Fruit fly (Drosophila melanogaster): Measurements from ENCODE around the gene CG31266.
A peak's percentile ranks its signal among the peaks of the same experiment; 100 is the strongest.

CG31266 gene

DNA sequence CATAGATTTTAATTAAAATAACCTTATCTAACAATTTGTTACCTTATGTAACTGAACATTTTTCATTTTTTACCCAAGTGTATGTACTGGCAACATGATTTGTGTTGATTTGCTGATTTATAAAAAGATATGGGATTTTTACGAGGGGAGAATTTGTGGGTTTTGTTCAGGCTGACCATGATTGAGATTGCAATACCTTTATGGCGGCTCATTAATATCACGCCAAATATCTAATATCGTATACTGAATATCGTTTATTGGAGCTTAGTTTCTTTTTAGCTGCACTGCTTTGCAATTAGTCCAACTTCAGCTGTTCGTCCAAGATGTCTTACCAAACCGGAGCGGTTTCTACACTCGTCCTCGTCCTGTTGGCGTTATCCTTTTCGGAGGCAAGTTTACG is 1.4 kb downstream of the CG31266 start, which contains the start of gene CG31267:
Gene CG31267, plus strand, starts transcription at position 301 of the 400 bp plus-strand sequence.
- TF ChIP-seq CG10348 (GFP tag; IDR thresholded peaks at IDR 0.05) (no peak), CG4496 (GFP tag; IDR thresholded peaks at IDR 0.05) (no peak), Pif1B (GFP tag; optimal IDR thresholded peaks at IDR 0.05) (no peak), rn (GFP tag; IDR thresholded peaks at IDR 0.05) (no peak)

- TF ChIP-seq CG9948 (tag; optimal IDR thresholded peaks at IDR 0.05) (no peak), CG32121 (GFP tag; IDR thresholded peaks at IDR 0.05) (no peak), Ets98B (GFP tag; IDR thresholded peaks at IDR 0.05) (no peak), CG12605 (GFP tag; IDR thresholded peaks at IDR 0.05) (no peak), Pif1A (GFP tag; optimal IDR thresholded peaks at IDR 0.05) (no peak), CG8301 (tag; optimal IDR thresholded peaks at IDR 0.05) (no peak), CG13204 (GFP tag; optimal IDR thresholded peaks at IDR 0.05) (no peak), D1 (tag; optimal IDR thresholded peaks at IDR 0.05) (no peak), CG8159 (tag; optimal IDR thresholded peaks at IDR 0.05) (no peak), rn (GFP tag; IDR thresholded peaks at IDR 0.05) (no peak), CG14655 (GFP tag; optimal IDR thresholded peaks at IDR 0.05) (no peak), CG15710 (tag; optimal IDR thresholded peaks at IDR 0.05) (no peak), gl (tag; optimal IDR thresholded peaks at IDR 0.05) (no peak), Snoo (tag; optimal IDR thresholded peaks at IDR 0.05) (no peak), EcR (GFP tag; optimal IDR thresholded peaks at IDR 0.05) (no peak)
Measured at dm6 chr3R:17135747-17136146, 3.3 kb downstream of the CG31266 start, which contains the start of gene CG5246. TSS of gene CG5246 (plus strand) at chr3R:17136111.

DNA sequence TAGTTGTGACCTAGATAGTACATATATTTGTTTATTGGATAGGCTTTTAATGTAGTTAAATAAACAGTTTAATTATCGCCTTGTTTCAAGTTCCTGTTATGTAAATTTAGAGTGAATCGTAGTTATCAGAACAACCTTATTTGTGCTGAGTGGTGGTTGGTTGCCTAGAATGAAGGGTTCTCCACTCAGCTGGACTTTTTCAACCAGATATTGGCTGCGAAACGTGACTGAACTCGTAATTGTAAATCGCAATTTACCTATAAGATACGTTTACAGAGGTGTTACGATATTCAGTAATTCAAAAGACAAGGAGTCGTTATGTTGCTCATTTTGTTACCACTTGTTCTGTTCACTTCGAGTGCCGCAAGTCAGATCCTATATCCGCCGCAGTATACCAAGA is 5.1 kb downstream of the CG31266 start, which contains the start of gene CG5255:
Gene CG5255, plus strand, starts transcription at position 301 of the 400 bp plus-strand sequence.
- TF ChIP-seq CG4496 (GFP tag; IDR thresholded peaks at IDR 0.05) (no peak), CG32121 (GFP tag; IDR thresholded peaks at IDR 0.05) (no peak), Ets98B (GFP tag; IDR thresholded peaks at IDR 0.05) (no peak), Pif1B (GFP tag; optimal IDR thresholded peaks at IDR 0.05) (no peak), CG8301 (tag; optimal IDR thresholded peaks at IDR 0.05) (no peak), CG14655 (GFP tag; optimal IDR thresholded peaks at IDR 0.05) (no peak), CG8159 (tag; optimal IDR thresholded peaks at IDR 0.05) (no peak), rn (GFP tag; IDR thresholded peaks at IDR 0.05) (no peak), fd96Ca (GFP tag; IDR thresholded peaks at IDR 0.05) (no peak), CG12605 (GFP tag; IDR thresholded peaks at IDR 0.05) (no peak), CG10348 (GFP tag; IDR thresholded peaks at IDR 0.05) (no peak), EcR (GFP tag; optimal IDR thresholded peaks at IDR 0.05) (no peak), gl (tag; optimal IDR thresholded peaks at IDR 0.05) (no peak)

- TF ChIP-seq Pif1B (GFP tag; optimal IDR thresholded peaks at IDR 0.05): no peak
- TF ChIP-seq fd96Ca (GFP tag; IDR thresholded peaks at IDR 0.05): no peak
- TF ChIP-seq CG14655 (GFP tag; optimal IDR thresholded peaks at IDR 0.05): no peak
- TF ChIP-seq CG17806 (tag; optimal IDR thresholded peaks at IDR 0.05): no peak
- no peak for TF ChIP-seq CG4496 (GFP tag; IDR thresholded peaks at IDR 0.05)
- no peak for TF ChIP-seq CG13204 (GFP tag; optimal IDR thresholded peaks at IDR 0.05)
- TF ChIP-seq gl (tag; optimal IDR thresholded peaks at IDR 0.05): no peak
- TF ChIP-seq CG34367 (tag; optimal IDR thresholded peaks at IDR 0.05): no peak
- TF ChIP-seq CG9948 (tag; optimal IDR thresholded peaks at IDR 0.05): no peak
- no peak for TF ChIP-seq rn (GFP tag; IDR thresholded peaks at IDR 0.05)
Measured at dm6 chr3R:17138699-17139098, 6.2 kb downstream of the CG31266 start, which contains the start of gene CG5265. TSS of gene CG5265 (plus strand) at chr3R:17138999.

dm6 chr3R:17142304-17142703 is 9.8 kb downstream of the CG31266 start, which contains the start of gene TwdlW:
TSS of gene TwdlW (minus strand) at chr3R:17142404.
- no peak for TF ChIP-seq EcR (GFP tag; optimal IDR thresholded peaks at IDR 0.05)
- no peak for TF ChIP-seq CG17806 (tag; optimal IDR thresholded peaks at IDR 0.05)
- no peak for TF ChIP-seq CG12605 (GFP tag; IDR thresholded peaks at IDR 0.05)
- TF ChIP-seq CG8301 (tag; optimal IDR thresholded peaks at IDR 0.05): no peak
- no peak for TF ChIP-seq Ets98B (GFP tag; IDR thresholded peaks at IDR 0.05)
- no peak for TF ChIP-seq CG32121 (GFP tag; IDR thresholded peaks at IDR 0.05)
- no peak for TF ChIP-seq fd96Ca (GFP tag; IDR thresholded peaks at IDR 0.05)
- TF ChIP-seq Pif1B (GFP tag; optimal IDR thresholded peaks at IDR 0.05): no peak

- TF ChIP-seq CG34367 (tag; optimal IDR thresholded peaks at IDR 0.05) (no peak), Pif1A (GFP tag; optimal IDR thresholded peaks at IDR 0.05) (no peak)
Measured at dm6 chr3R:17147647-17148244, 15.3 kb downstream of the CG31266 start.

DNA sequence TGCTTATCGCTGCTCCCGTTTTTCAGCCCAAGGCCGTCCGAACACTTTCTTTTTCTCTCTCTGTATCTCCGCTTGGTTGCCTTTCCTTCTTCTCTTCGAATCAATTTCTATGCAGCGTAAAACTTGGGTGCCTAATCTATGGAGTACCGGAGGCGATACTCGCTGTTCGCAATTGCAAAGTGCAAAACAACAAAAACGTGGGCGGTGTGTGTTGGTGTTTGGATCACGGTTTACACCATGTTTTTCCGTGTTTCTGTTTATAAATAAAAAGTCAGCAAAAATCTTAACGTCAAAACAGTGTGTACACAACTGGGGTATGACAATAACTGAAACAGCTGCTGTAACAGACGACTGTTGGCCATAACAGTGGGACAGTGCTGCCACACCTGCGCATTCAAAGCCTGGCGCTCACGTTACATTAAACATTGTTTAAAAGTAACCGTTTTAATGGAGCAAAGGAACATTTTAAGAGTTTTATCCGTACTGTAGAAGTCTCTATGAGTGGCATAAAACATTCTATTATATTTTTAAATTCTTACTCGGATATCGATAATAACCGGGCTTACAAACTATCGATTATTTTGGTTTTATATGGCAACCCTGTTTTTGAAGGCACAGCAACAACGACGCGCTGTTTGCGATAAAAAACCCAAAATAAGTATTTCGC is 16.8 kb downstream of the CG31266 start, which contains the start of the genes m-cup and Det:
Gene m-cup, minus strand, starts transcription at position 333 of the 667 bp plus-strand sequence.
Gene Det, plus strand, starts transcription at position 588 of the 667 bp plus-strand sequence.
- TF ChIP-seq Ets98B (GFP tag; IDR thresholded peaks at IDR 0.05) (no peak), CG15710 (tag; optimal IDR thresholded peaks at IDR 0.05) (no peak), CG8301 (tag; optimal IDR thresholded peaks at IDR 0.05) (no peak), CG4496 (GFP tag; IDR thresholded peaks at IDR 0.05) (0 out of 3 replicates have a peak, but pooled peaks have one; percentile 41), CG32121 (GFP tag; IDR thresholded peaks at IDR 0.05) (no peak; the same call in 1 of the 2 replicates), CG34367 (tag; optimal IDR thresholded peaks at IDR 0.05) (no peak)
